Worm (Caenorhabditis elegans) whole organism, young adult: ENCODE measurements around the gene clec-135.

Source experiments
- C17E4.6 ChIP-seq: fragments of 200-800 bp; sonication (Bioruptor generic); IDR thresholded peaks from 2 replicates; pipeline ENCODE4 v1.3.6; 2022; ENCODE audit warnings: missing genetic modification reagents, missing genetic modification characterization, missing compliant biosample characterization
- F23B12.7 ChIP-seq: sonication (generic microtip); optimal IDR thresholded peaks from 2 replicates; lab custom pipeline; 2017; ENCODE audit warnings: missing genetic modification characterization, mild to moderate bottlenecking, missing compliant biosample characterization, antibody characterized with exemption, moderate library complexity; ENCODE audit not compliant: insufficient read depth
- F33H1.4 ChIP-seq: fragments of 200-800 bp; sonication (Bioruptor generic); IDR thresholded peaks from 2 replicates; pipeline ENCODE4 v1.3.6; 2022; ENCODE audit warnings: missing genetic modification reagents, missing genetic modification characterization, missing compliant biosample characterization
- F39B2.1 ChIP-seq: fragments of 200-800 bp; sonication (Bioruptor generic); IDR thresholded peaks from 2 replicates; pipeline ENCODE4 v1.3.6; 2022; ENCODE audit warnings: missing genetic modification reagents, missing genetic modification characterization, missing compliant biosample characterization
- F55B11.4 ChIP-seq: sonication (generic microtip); optimal IDR thresholded peaks from 2 replicates; lab custom pipeline; 2016; ENCODE audit warnings: missing compliant biosample characterization, missing genetic modification characterization, borderline replicate concordance; ENCODE audit not compliant: insufficient read depth
- F57A8.1 ChIP-seq: fragments of 200-800 bp; sonication (Bioruptor generic); optimal IDR thresholded peaks from 2 replicates; lab custom pipeline; 2018; ENCODE audit warnings: mild to moderate bottlenecking, missing genetic modification characterization, moderate library complexity, missing compliant biosample characterization
- ZK185.1 ChIP-seq: sonication (generic microtip); optimal IDR thresholded peaks from 2 replicates; lab custom pipeline; 2016; ENCODE audit warnings: mild to moderate bottlenecking, missing genetic modification characterization, missing compliant biosample characterization; ENCODE audit not compliant: poor library complexity, severe bottlenecking
- akir-1 ChIP-seq: fragments of 200-800 bp; sonication (Bioruptor generic); optimal IDR thresholded peaks from 2 replicates; lab custom pipeline; 2018; ENCODE audit warnings: mild to moderate bottlenecking, missing genetic modification characterization, moderate library complexity, missing compliant biosample characterization
- atf-7 ChIP-seq: sonication (generic microtip); optimal IDR thresholded peaks from 2 replicates; lab custom pipeline; 2017; ENCODE audit warnings: mild to moderate bottlenecking, missing genetic modification characterization, missing compliant biosample characterization
- bed-1 ChIP-seq: fragments of 200-800 bp; sonication (Bioruptor generic); IDR thresholded peaks from 2 replicates; pipeline ENCODE4 v1.3.6; 2022; ENCODE audit warnings: missing genetic modification reagents, missing genetic modification characterization, missing compliant biosample characterization
- bed-2 ChIP-seq: fragments of 200-800 bp; sonication (Bioruptor generic); IDR thresholded peaks from 2 replicates; pipeline ENCODE4 v1.3.6; 2022; ENCODE audit warnings: missing genetic modification reagents, missing genetic modification characterization, missing compliant biosample characterization
- ccch-3 ChIP-seq: fragments of 200-800 bp; sonication (Bioruptor generic); optimal IDR thresholded peaks from 2 replicates; lab custom pipeline; 2018; ENCODE audit warnings: mild to moderate bottlenecking, missing genetic modification characterization, missing compliant biosample characterization
- ceh-100 ChIP-seq: fragments of 200-800 bp; sonication (Bioruptor generic); IDR thresholded peaks from 2 replicates; pipeline ENCODE4 v1.3.6; 2022; ENCODE audit warnings: missing genetic modification reagents, missing genetic modification characterization, missing compliant biosample characterization
- ceh-40 ChIP-seq: fragments of 200-800 bp; sonication (Bioruptor generic); IDR thresholded peaks from 2 replicates; pipeline ENCODE4 v1.3.6; 2022; ENCODE audit warnings: missing genetic modification characterization, missing compliant biosample characterization
- ceh-79 ChIP-seq: sonication (generic microtip); optimal IDR thresholded peaks from 2 replicates; lab custom pipeline; 2017; ENCODE audit warnings: mild to moderate bottlenecking, missing genetic modification characterization, missing compliant biosample characterization
- die-1 ChIP-seq: sonication (generic microtip); optimal IDR thresholded peaks from 2 replicates; lab custom pipeline; 2016; ENCODE audit warnings: missing genotype, mild to moderate bottlenecking, missing genetic modification characterization, missing compliant biosample characterization
- dpff-1 ChIP-seq: sonication (generic microtip); optimal IDR thresholded peaks from 2 replicates; lab custom pipeline; 2017; ENCODE audit warnings: mild to moderate bottlenecking, missing genetic modification characterization, missing compliant biosample characterization
- egl-44 ChIP-seq: fragments of 200-800 bp; sonication (Bioruptor generic); IDR thresholded peaks from 2 replicates; pipeline ENCODE4 v1.3.6; 2022; ENCODE audit warnings: missing genetic modification reagents, missing genetic modification characterization, missing compliant biosample characterization
- ekl-4 ChIP-seq: fragments of 200-800 bp; sonication (Bioruptor generic); IDR thresholded peaks from 2 replicates; pipeline ENCODE4 v1.3.6; 2022; ENCODE audit warnings: missing genetic modification reagents, missing genetic modification characterization, missing compliant biosample characterization
- ets-4 ChIP-seq: fragments of 200-800 bp; sonication (Bioruptor generic); optimal IDR thresholded peaks from 2 replicates; lab custom pipeline; 2018; ENCODE audit warnings: mild to moderate bottlenecking, missing genetic modification characterization, missing compliant biosample characterization
- fkh-3 ChIP-seq: sonication (generic microtip); optimal IDR thresholded peaks from 2 replicates; lab custom pipeline; 2016; ENCODE audit warnings: mild to moderate bottlenecking, missing genetic modification characterization, missing compliant biosample characterization
- gei-17 ChIP-seq: fragments of 200-800 bp; sonication (Bioruptor generic); optimal IDR thresholded peaks from 2 replicates; lab custom pipeline; 2018; ENCODE audit warnings: mild to moderate bottlenecking, missing genetic modification characterization, missing compliant biosample characterization
- hlh-26 ChIP-seq: fragments of 200-800 bp; sonication (Bioruptor generic); conservative IDR thresholded peaks from 2 replicates; pipeline ENCODE4 v1.3.6; 2022; ENCODE audit warnings: missing genetic modification reagents, missing genetic modification characterization, missing compliant biosample characterization
- hsf-1 ChIP-seq: fragments of 200-800 bp; sonication (Bioruptor generic); IDR thresholded peaks from 2 replicates; pipeline ENCODE4 v1.3.6; 2022; ENCODE audit warnings: missing genetic modification reagents, missing genetic modification characterization, missing compliant biosample characterization
- let-526 ChIP-seq: fragments of 200-800 bp; sonication (Bioruptor generic); IDR thresholded peaks from 2 replicates; pipeline ENCODE4 v1.3.6; 2022; ENCODE audit warnings: missing genetic modification reagents, missing genetic modification characterization, missing compliant biosample characterization
- lin-26 ChIP-seq: fragments of 200-800 bp; sonication (Bioruptor generic); IDR thresholded peaks from 2 replicates; pipeline ENCODE4 v1.3.6; 2022; ENCODE audit warnings: missing genetic modification reagents, missing genetic modification characterization, missing compliant biosample characterization
- lin-35 ChIP-seq, 3 experiments: fragments of 150-350 bp in 2 of 3; sonication (generic microtip) in 1 of 3; optimal IDR thresholded peaks; 2 replicates each; lab custom pipeline; 2014 to 2018; ENCODE audit warnings: missing biosample characterization in 3 of 3, missing genetic modification characterization in 3 of 3, missing genetic modification reagents in 3 of 3
- lin-54 ChIP-seq: fragments of 200-800 bp; sonication (Bioruptor generic); optimal IDR thresholded peaks from 2 replicates; lab custom pipeline; 2018; ENCODE audit warnings: mild to moderate bottlenecking, missing genetic modification characterization, missing compliant biosample characterization
- lir-1 ChIP-seq: fragments of 200-800 bp; sonication (Bioruptor generic); conservative IDR thresholded peaks from 2 replicates; pipeline ENCODE4 v1.3.6; 2022; ENCODE audit warnings: missing genetic modification reagents, missing genetic modification characterization, missing compliant biosample characterization
- lsl-1 ChIP-seq: fragments of 200-800 bp; sonication (Bioruptor generic); optimal IDR thresholded peaks from 2 replicates; lab custom pipeline; 2018; ENCODE audit warnings: mild to moderate bottlenecking, missing genetic modification characterization, moderate library complexity, missing compliant biosample characterization
- lsy-27 ChIP-seq: sonication (generic microtip); optimal IDR thresholded peaks from 2 replicates; lab custom pipeline; 2017; ENCODE audit warnings: missing genetic modification characterization, mild to moderate bottlenecking, missing compliant biosample characterization, antibody characterized with exemption, missing genotype, borderline replicate concordance; ENCODE audit not compliant: insufficient read depth
- madf-6 ChIP-seq: fragments of 200-800 bp; sonication (Bioruptor generic); IDR thresholded peaks from 2 replicates; pipeline ENCODE4 v1.3.6; 2022; ENCODE audit warnings: missing genetic modification reagents, missing genetic modification characterization, missing compliant biosample characterization
- madf-8 ChIP-seq: fragments of 200-800 bp; sonication (Bioruptor generic); conservative IDR thresholded peaks from 2 replicates; pipeline ENCODE4 v1.3.6; 2022; ENCODE audit warnings: missing genetic modification reagents, missing genetic modification characterization, missing compliant biosample characterization
- mel-28 ChIP-seq: sonication (generic microtip); optimal IDR thresholded peaks from 2 replicates; lab custom pipeline; 2016; ENCODE audit warnings: borderline replicate concordance, mild to moderate bottlenecking, missing genetic modification characterization, missing compliant biosample characterization
- nfya-1 ChIP-seq: sonication (generic microtip); optimal IDR thresholded peaks from 2 replicates; lab custom pipeline; 2017; ENCODE audit warnings: antibody characterized with exemption, missing compliant biosample characterization, missing genetic modification characterization, borderline replicate concordance; ENCODE audit not compliant: insufficient read depth
- nhr-120 ChIP-seq: fragments of 200-800 bp; sonication (Bioruptor generic); IDR thresholded peaks from 2 replicates; pipeline ENCODE4 v1.3.6; 2022; ENCODE audit warnings: missing genetic modification characterization, missing compliant biosample characterization
- pha-4 ChIP-seq: fragments of 150-350 bp; sonication (generic microtip); optimal IDR thresholded peaks from 2 replicates; lab custom pipeline; 2014; ENCODE audit warnings: missing biosample characterization, missing genetic modification reagents, missing genetic modification characterization
- sdz-38 ChIP-seq: sonication (generic microtip); optimal IDR thresholded peaks from 2 replicates; lab custom pipeline; 2016; ENCODE audit warnings: missing genotype, missing genetic modification characterization, missing compliant biosample characterization
- snpc-4 ChIP-seq, 5 experiments: fragments of 150-350 bp in 1 of 5; sonication (generic microtip) in 4 of 5; optimal IDR thresholded peaks; 2 replicates each; lab custom pipeline; 2014 to 2018; ENCODE audit warnings: missing genetic modification characterization in 5 of 5, missing biosample characterization in 3 of 5, antibody characterized with exemption in 2 of 5, mild to moderate bottlenecking in 2 of 5, missing compliant biosample characterization in 2 of 5, missing genotype in 2 of 5, moderate library complexity in 2 of 5, missing genetic modification reagents in 1 of 5
- somi-1 ChIP-seq: fragments of 200-800 bp; sonication (Bioruptor generic); optimal IDR thresholded peaks from 2 replicates; lab custom pipeline; 2018; ENCODE audit warnings: mild to moderate bottlenecking, missing genetic modification characterization, missing compliant biosample characterization
- tbp1 ChIP-seq: fragments of 200-800 bp; sonication (Bioruptor generic); optimal IDR thresholded peaks from 2 replicates; lab custom pipeline; 2018; ENCODE audit warnings: mild to moderate bottlenecking, missing genetic modification characterization, missing compliant biosample characterization
- tbx-9 ChIP-seq: sonication (generic microtip); optimal IDR thresholded peaks from 2 replicates; lab custom pipeline; 2016; ENCODE audit warnings: borderline replicate concordance, missing genetic modification characterization, inconsistent platforms, missing compliant biosample characterization
- unc-130 ChIP-seq: sonication (generic microtip); optimal IDR thresholded peaks from 2 replicates; lab custom pipeline; 2016; ENCODE audit warnings: missing genetic modification reagents, missing genetic modification characterization, missing compliant biosample characterization
- zfh-2 ChIP-seq: fragments of 200-800 bp; sonication (Bioruptor generic); conservative IDR thresholded peaks from 2 replicates; pipeline ENCODE4 v1.3.6; 2022; ENCODE audit warnings: missing genetic modification reagents, missing genetic modification characterization, missing compliant biosample characterization
- zim-3 ChIP-seq: sonication (generic microtip); optimal IDR thresholded peaks from 2 replicates; lab custom pipeline; 2017; ENCODE audit warnings: mild to moderate bottlenecking, missing genetic modification characterization, moderate library complexity, missing compliant biosample characterization
- ztf-22 ChIP-seq: fragments of 200-800 bp; sonication (Bioruptor generic); optimal IDR thresholded peaks from 2 replicates; lab custom pipeline; 2018; ENCODE audit warnings: mild to moderate bottlenecking, missing genetic modification characterization, moderate library complexity, missing compliant biosample characterization
- ztf-3 ChIP-seq: fragments of 200-800 bp; sonication (Bioruptor generic); optimal IDR thresholded peaks from 2 replicates; lab custom pipeline; 2018; ENCODE audit warnings: mild to moderate bottlenecking, missing genetic modification characterization, missing compliant biosample characterization

The clec-135 gene

ce11 chrII:4237701-4238214 is 20.8 kb downstream of the clec-135 start, which contains the start of the genes fbxc-44 and C16A11.2 (continued):
- TF ChIP-seq ztf-22 (GFP tag; lab: Kevin White, UChicago) = no peak
- no peak for TF ChIP-seq F55B11.4 (tag; lab: Kevin White, UChicago)
- no peak; the same call in 1 of the 2 replicates for TF ChIP-seq ekl-4 (GFP tag; lab: Robert Waterston, UW)
- no peak for TF ChIP-seq hsf-1 (GFP tag; lab: Robert Waterston, UW)
- no peak for TF ChIP-seq ztf-3 (GFP tag; lab: Kevin White, UChicago)
- TF ChIP-seq egl-44 (GFP tag; lab: Robert Waterston, UW) = no peak
- no peak for TF ChIP-seq ceh-79 (tag; lab: Kevin White, UChicago)
- TF ChIP-seq tbp1 = peak; percentile 26
- TF ChIP-seq madf-8 (GFP tag; lab: Robert Waterston, UW) = peak; percentile 83
- peak; percentile 46 for TF ChIP-seq lin-54
- no peak for TF ChIP-seq F57A8.1 (GFP tag; lab: Kevin White, UChicago)
- TF ChIP-seq pha-4 (tag; lab: Kevin White, UChicago) = no peak
- TF ChIP-seq ceh-100 = peak; percentile 24; the same call in 1 of the 2 replicates
- TF ChIP-seq bed-1 (GFP tag; lab: Robert Waterston, UW) = no peak
- TF ChIP-seq lsy-27 = no peak
- no peak for TF ChIP-seq die-1 (tag; lab: Kevin White, UChicago)
- no peak for TF ChIP-seq akir-1
- peak; percentile 94 for TF ChIP-seq F33H1.4 (GFP tag; lab: Robert Waterston, UW)
- TF ChIP-seq tbx-9 = no peak
- no peak for TF ChIP-seq nhr-120 (GFP tag; lab: Robert Waterston, UW)
- TF ChIP-seq ets-4 (GFP tag; lab: Kevin White, UChicago) = no peak
- no peak for TF ChIP-seq lin-26 (GFP tag; lab: Robert Waterston, UW)
- TF ChIP-seq gei-17 (GFP tag; lab: Kevin White, UChicago) = no peak
- no peak for TF ChIP-seq atf-7 (tag; lab: Kevin White, UChicago)
- TF ChIP-seq nfya-1 = no peak
- TF ChIP-seq lsl-1 (GFP tag; lab: Kevin White, UChicago) = peak; percentile 96
- TF ChIP-seq zim-3 (tag; lab: Kevin White, UChicago) = no peak
- TF ChIP-seq ZK185.1 = no peak
- no peak for TF ChIP-seq let-526
- no peak for TF ChIP-seq lir-1 (GFP tag; lab: Robert Waterston, UW)
- no peak for TF ChIP-seq lin-35 (GFP tag; optimal IDR thresholded peaks at IDR 0.05; lab: Kevin White, UChicago)
- TF ChIP-seq mel-28 = no peak
- no peak for TF ChIP-seq F39B2.1 (GFP tag; lab: Robert Waterston, UW)
- TF ChIP-seq zfh-2 = no peak
- TF ChIP-seq hlh-26 = no peak
- TF ChIP-seq ceh-40 (GFP tag; lab: Robert Waterston, UW) = no peak
- peak; percentile 16; the same call in 1 of the 2 replicates for TF ChIP-seq C17E4.6 (GFP tag; lab: Robert Waterston, UW)
- TF ChIP-seq sdz-38 = no peak
- no peak for TF ChIP-seq bed-2
- TF ChIP-seq fkh-3 (tag; lab: Kevin White, UChicago) = no peak
- no peak for TF ChIP-seq snpc-4 (GFP tag; optimal IDR thresholded peaks at IDR 0.05; lab: Kevin White, UChicago)
- peak in 2 of 4 experiments; percentile 4 to 57 for TF ChIP-seq snpc-4 (tag; optimal IDR thresholded peaks at IDR 0.05; lab: Kevin White, UChicago)
- no peak for TF ChIP-seq somi-1 (GFP tag; lab: Kevin White, UChicago)
- peak; percentile 92 for TF ChIP-seq madf-6 (GFP tag; lab: Robert Waterston, UW)
- no peak for TF ChIP-seq dpff-1 (tag; lab: Kevin White, UChicago)
- no peak for TF ChIP-seq ccch-3 (GFP tag; lab: Kevin White, UChicago)
- TF ChIP-seq F23B12.7 (tag; lab: Kevin White, UChicago) = peak; percentile 24
- TF ChIP-seq unc-130 (GFP tag; lab: Kevin White, UChicago) = peak; percentile 31
